Worm (Caenorhabditis elegans) whole organism, mixed stage, embryonic: ENCODE measurements around the gene C47E8.11.

Experiments
- ceh-43 ChIP-seq: fragments of 200-800 bp; sonication (Bioruptor generic); optimal IDR thresholded peaks from 2 replicates; lab custom pipeline; 2018; ENCODE audit warnings: mild to moderate bottlenecking, missing genetic modification characterization, moderate library complexity, missing compliant biosample characterization
- ces-1 ChIP-seq: fragments of 150-350 bp; optimal IDR thresholded peaks from 2 replicates; lab custom pipeline; 2014; ENCODE audit warnings: missing biosample characterization, missing genetic modification reagents, missing genetic modification characterization
- lin-32 ChIP-seq: fragments of 200-800 bp; sonication (Bioruptor generic); optimal IDR thresholded peaks from 2 replicates; lab custom pipeline; 2018; ENCODE audit warnings: mild to moderate bottlenecking, missing genetic modification characterization, missing compliant biosample characterization
- nhr-12 ChIP-seq: fragments of 150-350 bp; optimal IDR thresholded peaks from 2 replicates; lab custom pipeline; 2014; ENCODE audit warnings: missing biosample characterization, missing genetic modification characterization
- nhr-28 ChIP-seq: fragments of 150-350 bp; optimal IDR thresholded peaks from 2 replicates; lab custom pipeline; 2014; ENCODE audit warnings: missing biosample characterization, missing genetic modification characterization
- nhr-76 ChIP-seq: sonication (generic microtip); optimal IDR thresholded peaks from 2 replicates; lab custom pipeline; 2017; ENCODE audit warnings: missing biosample characterization, missing genetic modification characterization
- pha-4 ChIP-seq: fragments of 150-350 bp; optimal IDR thresholded peaks from 2 replicates; lab custom pipeline; 2018; ENCODE audit warnings: missing biosample characterization, missing genetic modification reagents, missing genetic modification characterization
- sem-2 ChIP-seq: fragments of 200-800 bp; sonication (Bioruptor generic); optimal IDR thresholded peaks from 2 replicates; lab custom pipeline; 2018; ENCODE audit warnings: mild to moderate bottlenecking, missing genetic modification characterization, missing compliant biosample characterization
- snpc-4 ChIP-seq: fragments of 150-350 bp; optimal IDR thresholded peaks from 2 replicates; lab custom pipeline; 2014; ENCODE audit warnings: missing biosample characterization, missing genetic modification characterization
- sptf-1 ChIP-seq: sonication (generic microtip); optimal IDR thresholded peaks from 2 replicates; lab custom pipeline; 2017; ENCODE audit warnings: mild to moderate bottlenecking, missing genetic modification characterization, moderate library complexity, missing compliant biosample characterization
- unc-39 ChIP-seq: fragments of 150-350 bp; optimal IDR thresholded peaks from 2 replicates; lab custom pipeline; 2014; ENCODE audit warnings: missing biosample characterization, missing genetic modification characterization

DNA sequence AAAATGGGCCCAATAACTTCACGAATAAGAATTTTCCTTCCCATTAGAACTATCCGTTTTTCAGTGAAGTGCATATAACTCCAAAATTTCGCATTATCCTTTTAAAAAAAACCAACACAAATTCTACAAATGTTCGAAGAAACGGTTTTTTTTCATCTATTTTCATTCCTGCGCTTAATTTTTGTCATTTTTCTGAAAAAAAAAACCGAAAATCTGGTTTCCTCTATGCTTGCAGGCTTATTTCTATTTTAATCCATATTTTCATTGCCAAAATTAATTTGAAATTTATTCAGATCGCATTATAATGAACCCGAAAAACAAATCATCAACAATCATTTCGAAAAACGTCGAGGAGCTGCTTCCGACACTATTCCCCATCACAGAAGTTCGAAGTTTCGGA lies 10.2 kb downstream of the C47E8.11 start, which contains the start of gene set-5:
- no peak for TF ChIP-seq ces-1 (GFP tag; lab: Kevin White, UChicago)
- no peak for TF ChIP-seq nhr-12
- TF ChIP-seq snpc-4: no peak
- no peak for TF ChIP-seq pha-4 (tag; lab: Kevin White, UChicago)
- no peak for TF ChIP-seq lin-32 (GFP tag; lab: Kevin White, UChicago)
- TF ChIP-seq ceh-43 (GFP tag; lab: Kevin White, UChicago): no peak
- TF ChIP-seq unc-39: no peak
- no peak for TF ChIP-seq sptf-1 (tag; lab: Kevin White, UChicago)
- TF ChIP-seq nhr-76: no peak
- TF ChIP-seq nhr-28 (tag; lab: Kevin White, UChicago): no peak
- no peak for TF ChIP-seq sem-2 (GFP tag; lab: Kevin White, UChicago)
